Worm (Caenorhabditis elegans): ENCODE results near the gene str-227.

DNA sequence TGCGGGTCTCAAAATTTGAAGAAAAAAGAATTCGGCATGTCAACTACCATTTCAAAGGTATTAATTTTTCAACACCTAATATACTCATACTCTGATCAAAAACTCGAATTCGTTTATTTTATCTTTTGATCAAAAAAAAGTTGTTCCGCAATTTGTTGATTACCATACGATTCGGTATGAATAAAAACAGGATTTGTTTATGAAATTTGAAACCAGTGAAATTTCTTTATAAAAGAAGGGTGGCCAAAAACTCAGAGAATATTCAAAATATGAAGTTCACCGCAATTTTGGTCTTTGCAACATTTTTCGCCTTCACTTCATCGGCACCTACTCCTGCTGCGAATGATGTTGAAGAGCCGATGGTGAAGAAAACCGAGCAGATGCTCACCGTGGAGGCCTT lies 16.0 kb upstream of the str-227 start, which contains the start of the genes C07G3.8 and C07G3.10:
- TF ChIP-seq elt-3 (tag; optimal IDR thresholded peaks at IDR 0.05) (no peak), nhr-12 (tag; optimal IDR thresholded peaks at IDR 0.05) (no peak), unc-62 (GFP tag; optimal IDR thresholded peaks at IDR 0.05) (no peak), zag-1 (tag; optimal IDR thresholded peaks at IDR 0.05) (no peak), snpc-4 (tag; optimal IDR thresholded peaks at IDR 0.05) (no peak), ztf-11 (tag; optimal IDR thresholded peaks at IDR 0.05) (no peak), nhr-28 (tag; optimal IDR thresholded peaks at IDR 0.05) (no peak), nhr-77 (tag; optimal IDR thresholded peaks at IDR 0.05) (no peak), egl-27 (tag; optimal IDR thresholded peaks at IDR 0.05) (no peak), ceh-16 (tag; optimal IDR thresholded peaks at IDR 0.05) (no peak), ama-1 (optimal IDR thresholded peaks at IDR 0.05) (no peak)

All from whole organism, L3 larva.